Worm (Caenorhabditis elegans): ENCODE measurements around the gene vglu-2.
A peak's percentile ranks its signal among the peaks of the same experiment; 100 is the strongest.

The vglu-2 gene

DNA sequence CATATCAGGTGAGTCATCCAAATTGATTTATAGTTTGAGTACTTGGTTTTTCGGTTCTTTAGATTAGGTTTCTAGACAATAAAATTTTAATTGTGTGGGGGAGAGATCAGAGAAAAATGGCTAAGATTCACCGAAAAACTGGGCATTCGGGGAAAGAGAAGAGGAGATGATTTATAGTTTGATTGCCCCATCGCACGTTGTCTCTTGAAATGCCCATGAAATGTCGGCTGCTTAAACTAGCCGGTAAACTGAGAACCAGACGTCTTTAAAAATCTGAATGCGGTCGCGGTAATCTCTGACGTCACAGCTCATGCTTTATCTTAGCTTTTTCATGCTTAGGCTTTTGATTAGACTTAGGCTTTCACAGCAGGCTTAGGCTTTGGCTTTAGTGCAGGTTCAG is 2.0 kb downstream of the vglu-2 start:
- TF ChIP-seq php-3 (GFP tag; IDR thresholded peaks at IDR 0.05) (peak; percentile 23; the same call in 1 of the 2 replicates), nhr-6 (tag; optimal IDR thresholded peaks at IDR 0.05) (no peak), madf-5 (GFP tag; IDR thresholded peaks at IDR 0.05) (no peak), R02D3.7 (tag; optimal IDR thresholded peaks at IDR 0.05) (no peak), skn-1 (tag; optimal IDR thresholded peaks at IDR 0.05) (no peak), ceh-20 (GFP tag; IDR thresholded peaks at IDR 0.05) (0 out of 2 replicates have a peak, but pooled peaks have one; percentile 12), nhr-76 (tag; optimal IDR thresholded peaks at IDR 0.05) (no peak), unc-62 (GFP tag; optimal IDR thresholded peaks at IDR 0.05 in 1 of 2) (peak in 1 of 2 experiments; percentile 72), unc-62 (tag; optimal IDR thresholded peaks at IDR 0.05) (no peak)

DNA sequence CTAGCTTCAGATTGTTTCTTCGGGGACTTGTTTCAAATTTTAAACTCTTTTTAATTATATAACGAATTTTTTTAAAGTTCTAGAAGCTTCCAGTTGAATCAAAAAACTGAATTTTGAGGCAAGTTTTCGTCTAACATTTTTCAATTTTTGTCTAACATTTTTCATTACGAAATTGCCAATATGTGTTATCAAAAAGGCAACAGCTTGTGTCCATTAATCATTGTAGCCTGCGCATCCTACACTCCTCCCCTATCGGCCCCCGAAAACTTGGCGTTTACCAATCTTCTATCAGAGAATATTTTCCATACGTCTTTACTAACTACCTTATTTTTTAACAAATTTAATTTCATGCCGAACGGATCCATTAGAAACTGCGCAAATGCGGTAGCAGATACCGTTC is 5.1 kb downstream of the vglu-2 start, which contains the start of gene vglu-3:
Gene vglu-3, plus strand, starts transcription at position 301 of the 400 bp plus-strand sequence.
- no peak for TF ChIP-seq ces-1 (GFP tag; optimal IDR thresholded peaks at IDR 0.05)
- TF ChIP-seq nhr-237 (tag; optimal IDR thresholded peaks at IDR 0.05) = no peak
- no peak for TF ChIP-seq lin-15B (tag; optimal IDR thresholded peaks at IDR 0.05)
- peak in 1 of 2 experiments; percentile 72 for TF ChIP-seq unc-62 (GFP tag; optimal IDR thresholded peaks at IDR 0.05 in 1 of 2)
- TF ChIP-seq unc-62 (tag; optimal IDR thresholded peaks at IDR 0.05) = no peak
- no peak for TF ChIP-seq ceh-44 (GFP tag; IDR thresholded peaks at IDR 0.05)
- no peak for TF ChIP-seq hif-1 (tag; optimal IDR thresholded peaks at IDR 0.05)
- TF ChIP-seq arid-1 (GFP tag; conservative IDR thresholded peaks at IDR 0.05) = no peak
- no peak for TF ChIP-seq dmd-6 (GFP tag; IDR thresholded peaks at IDR 0.05)

DNA sequence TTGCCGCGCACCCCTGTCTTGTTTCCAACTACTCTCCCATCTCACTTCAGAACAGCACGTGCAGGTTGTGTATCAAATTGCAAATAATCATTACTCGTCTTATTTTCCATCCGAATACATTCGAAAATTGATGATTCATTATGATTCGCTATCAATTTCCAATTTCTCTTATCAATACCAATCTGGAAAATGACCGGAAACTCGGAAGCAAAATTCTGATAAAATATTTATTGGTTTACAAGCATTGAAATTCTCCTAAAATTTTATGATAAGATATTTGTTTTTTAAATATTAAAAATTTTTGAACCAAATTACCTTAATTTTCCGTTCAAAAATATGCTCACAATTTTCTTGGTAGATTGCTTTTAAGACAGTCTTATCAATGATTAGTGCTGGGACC is 10.4 kb downstream of the vglu-2 start:
- TF ChIP-seq mdt-29 (GFP tag; IDR thresholded peaks at IDR 0.05) = no peak
- TF ChIP-seq zag-1 (tag; optimal IDR thresholded peaks at IDR 0.05) = no peak
- TF ChIP-seq mep-1 (tag; optimal IDR thresholded peaks at IDR 0.05) = no peak
- no peak for TF ChIP-seq F26F4.8 (GFP tag; conservative IDR thresholded peaks at IDR 0.05)
- TF ChIP-seq php-3 (GFP tag; IDR thresholded peaks at IDR 0.05) = 0 out of 2 replicates have a peak, but pooled peaks have one; percentile 39
- TF ChIP-seq hlh-11 (tag; optimal IDR thresholded peaks at IDR 0.05) = no peak
- no peak for TF ChIP-seq unc-62 (GFP tag; optimal IDR thresholded peaks at IDR 0.05 in 1 of 2)
- no peak for TF ChIP-seq unc-62 (tag; optimal IDR thresholded peaks at IDR 0.05)
- no peak for TF ChIP-seq ceh-62 (tag; optimal IDR thresholded peaks at IDR 0.05)
- TF ChIP-seq spr-3 (GFP tag; optimal IDR thresholded peaks at IDR 0.05) = no peak
- TF ChIP-seq ceh-20 (GFP tag; IDR thresholded peaks at IDR 0.05) = no peak
- no peak for TF ChIP-seq ceh-28 (tag; optimal IDR thresholded peaks at IDR 0.05)
- no peak for TF ChIP-seq ceh-44 (GFP tag; IDR thresholded peaks at IDR 0.05)
- TF ChIP-seq nhr-6 (tag; optimal IDR thresholded peaks at IDR 0.05) = no peak
- TF ChIP-seq lin-1 (GFP tag; IDR thresholded peaks at IDR 0.05) = 0 out of 2 replicates have a peak, but pooled peaks have one; percentile 33
- peak; percentile 34 for TF ChIP-seq nhr-28 (tag; optimal IDR thresholded peaks at IDR 0.05)
- peak; percentile 58 for TF ChIP-seq pqm-1 (tag; optimal IDR thresholded peaks at IDR 0.05)
- peak; percentile 21; the same call in 1 of the 2 replicates for TF ChIP-seq dmd-6 (GFP tag; IDR thresholded peaks at IDR 0.05)

DNA sequence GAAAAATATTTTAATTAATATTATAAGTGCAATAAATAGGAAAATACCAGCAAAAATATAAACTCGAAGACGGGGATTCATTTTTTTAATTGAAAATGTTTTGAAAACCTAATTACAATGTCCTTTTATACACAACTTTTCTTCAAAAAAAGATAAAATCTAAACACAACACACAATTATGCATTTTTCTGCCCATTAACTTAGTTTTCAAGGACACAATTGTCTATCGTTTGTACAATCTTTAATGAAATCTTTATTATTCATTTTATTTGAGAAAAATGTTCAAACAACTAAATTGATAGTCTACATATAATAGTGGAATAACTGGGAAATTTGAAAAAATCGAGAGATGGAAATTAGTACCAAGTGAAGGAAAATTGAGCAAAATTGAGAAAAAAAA is 11.1 kb downstream of the vglu-2 start, which contains the start of gene T07A5.1:
Gene T07A5.1, minus strand, starts transcription at position 149 of the 400 bp plus-strand sequence.
- no peak for TF ChIP-seq ztf-11 (tag; optimal IDR thresholded peaks at IDR 0.05)
- TF ChIP-seq vab-7 (GFP tag; IDR thresholded peaks at IDR 0.05) = no peak
- no peak for TF ChIP-seq lin-29 (GFP tag; IDR thresholded peaks at IDR 0.05)

DNA sequence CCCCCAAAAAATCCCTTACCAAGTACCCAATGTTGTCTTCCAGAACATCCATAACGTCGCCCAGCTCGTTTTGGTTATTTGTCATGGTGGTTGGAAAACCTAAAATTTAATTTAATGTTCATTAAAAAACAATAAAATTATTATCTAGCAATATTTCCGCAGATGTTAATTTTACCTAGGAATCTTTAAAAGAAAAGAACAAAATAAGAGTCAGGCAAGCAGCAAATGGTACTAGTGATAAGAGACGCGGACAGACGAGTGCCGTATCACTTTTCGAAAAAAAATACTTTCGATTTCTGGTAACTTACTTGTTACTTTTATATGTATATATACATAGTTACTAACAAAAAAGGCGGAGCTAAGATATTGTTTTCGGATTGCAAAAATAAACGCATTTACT is 16.1 kb downstream of the vglu-2 start, which contains the start of gene T07A5.7:
Gene T07A5.7, minus strand, starts transcription at position 101 of the 400 bp plus-strand sequence.
- TF ChIP-seq unc-62 (GFP tag; optimal IDR thresholded peaks at IDR 0.05 in 1 of 2) (no peak), unc-62 (tag; optimal IDR thresholded peaks at IDR 0.05) (no peak), snpc-1.2 (GFP tag; IDR thresholded peaks at IDR 0.05) (no peak), daf-19 (GFP tag; conservative IDR thresholded peaks at IDR 0.05) (no peak), egl-27 (tag; optimal IDR thresholded peaks at IDR 0.05) (no peak), zfp-2 (tag; optimal IDR thresholded peaks at IDR 0.05) (no peak), lir-3 (tag; optimal IDR thresholded peaks at IDR 0.05) (no peak), Y5F2A.4 (GFP tag; optimal IDR thresholded peaks at IDR 0.05) (no peak), zfp-3 (GFP tag; conservative IDR thresholded peaks at IDR 0.05) (no peak), ceh-82 (tag; optimal IDR thresholded peaks at IDR 0.05) (no peak), mxl-3 (GFP tag; optimal IDR thresholded peaks at IDR 0.05) (no peak), lin-15B (tag; optimal IDR thresholded peaks at IDR 0.05) (no peak), nhr-10 (tag; optimal IDR thresholded peaks at IDR 0.05) (no peak), hlh-11 (tag; optimal IDR thresholded peaks at IDR 0.05) (no peak), sdz-12 (GFP tag; optimal IDR thresholded peaks at IDR 0.05) (no peak), spr-3 (GFP tag; optimal IDR thresholded peaks at IDR 0.05) (no peak)

All from whole organism, L4 larva.